Worm (Caenorhabditis elegans) whole organism, L1 larva: ENCODE data around the gene syf-2.

Experiments used
- dsc-1 ChIP-seq: sonication (generic microtip); optimal IDR thresholded peaks from 2 replicates; lab custom pipeline; 2016; ENCODE audit warnings: mild to moderate bottlenecking, missing genetic modification characterization, missing compliant biosample characterization
- fos-1 ChIP-seq: fragments of 150-350 bp; optimal IDR thresholded peaks from 2 replicates; lab custom pipeline; 2014; ENCODE audit warnings: missing biosample characterization, missing genetic modification characterization
- hlh-17 ChIP-seq: fragments of 200-800 bp; sonication (Bioruptor generic); optimal IDR thresholded peaks from 2 replicates; lab custom pipeline; 2018; ENCODE audit warnings: missing genetic modification characterization, mild to moderate bottlenecking, missing compliant biosample characterization, moderate library complexity, borderline replicate concordance
- irx-1 ChIP-seq: sonication (generic microtip); optimal IDR thresholded peaks from 2 replicates; lab custom pipeline; 2016; ENCODE audit warnings: missing genetic modification characterization, missing compliant biosample characterization
- jun-1 ChIP-seq: fragments of 150-350 bp; optimal IDR thresholded peaks from 2 replicates; lab custom pipeline; 2014; ENCODE audit warnings: missing biosample characterization, missing genetic modification reagents, missing genetic modification characterization
- lin-15B ChIP-seq: fragments of 150-350 bp; sonication (generic microtip); optimal IDR thresholded peaks from 3 replicates; lab custom pipeline; 2014; ENCODE audit warnings: missing biosample characterization, missing genetic modification characterization
- lir-3 ChIP-seq: sonication (generic microtip); optimal IDR thresholded peaks from 2 replicates; lab custom pipeline; 2016; ENCODE audit warnings: mild to moderate bottlenecking, missing genetic modification characterization, moderate library complexity, missing compliant biosample characterization; ENCODE audit not compliant: poor library complexity
- nhr-28 ChIP-seq: fragments of 150-350 bp; optimal IDR thresholded peaks from 2 replicates; lab custom pipeline; 2014; ENCODE audit warnings: missing biosample characterization, missing genetic modification characterization
- nhr-77 ChIP-seq: fragments of 150-350 bp; optimal IDR thresholded peaks from 2 replicates; lab custom pipeline; 2014; ENCODE audit warnings: missing biosample characterization, missing genetic modification characterization
- pag-3 ChIP-seq: sonication (generic microtip); optimal IDR thresholded peaks from 2 replicates; lab custom pipeline; 2017; ENCODE audit warnings: missing genetic modification characterization, mild to moderate bottlenecking, missing compliant biosample characterization, antibody characterized with exemption, borderline replicate concordance; ENCODE audit not compliant: insufficient read depth
- rnt-1 ChIP-seq: sonication (generic microtip); optimal IDR thresholded peaks from 2 replicates; lab custom pipeline; 2016; ENCODE audit warnings: mild to moderate bottlenecking, missing genetic modification characterization, moderate library complexity, missing compliant biosample characterization
- zag-1 ChIP-seq: fragments of 150-350 bp; optimal IDR thresholded peaks from 2 replicates; lab custom pipeline; 2014; ENCODE audit warnings: missing biosample characterization, missing genetic modification characterization

DNA sequence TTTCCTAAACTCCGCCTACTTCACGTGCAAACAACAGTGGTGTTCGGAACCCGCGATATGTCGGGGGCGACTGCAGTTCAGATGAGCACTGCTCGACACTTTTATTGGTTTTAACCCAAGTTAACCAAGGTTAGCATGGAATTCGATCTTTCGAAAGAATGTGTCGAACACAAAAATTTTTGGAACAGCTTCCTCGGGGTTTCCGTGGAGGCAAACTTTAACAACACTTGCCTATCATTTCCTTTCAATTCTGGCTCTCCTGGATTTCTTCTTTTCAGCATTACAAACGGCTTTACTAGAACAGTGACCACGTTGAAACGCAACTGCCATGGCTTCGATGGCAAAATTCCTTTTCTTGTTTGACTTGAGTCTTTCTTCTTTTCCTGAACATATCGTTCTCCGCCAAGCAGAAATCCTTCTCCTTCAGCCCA, 20.6 kb downstream of the syf-2 start:
- TF ChIP-seq nhr-77 = peak; percentile 62
- TF ChIP-seq jun-1 (tag; lab: Kevin White, UChicago) = peak; percentile 28
- no peak for TF ChIP-seq nhr-28 (tag; lab: Kevin White, UChicago)
- TF ChIP-seq dsc-1 = no peak
- TF ChIP-seq irx-1 = no peak
- TF ChIP-seq zag-1 (tag; lab: Kevin White, UChicago) = no peak
- TF ChIP-seq fos-1 (tag; lab: Kevin White, UChicago) = no peak
- TF ChIP-seq lir-3 (tag; lab: Kevin White, UChicago) = no peak
- no peak for TF ChIP-seq pag-3
- peak; percentile 55 for TF ChIP-seq rnt-1 (tag; lab: Kevin White, UChicago)
- TF ChIP-seq lin-15B = no peak
- no peak for TF ChIP-seq hlh-17 (GFP tag; lab: Kevin White, UChicago)
